Worm (Caenorhabditis elegans) whole organism, L4 larva: Measurements from ENCODE around the gene F58F9.8.

Experiments used
- Y105C5A.15 ChIP-seq: fragments of 200-800 bp; sonication (Bioruptor generic); IDR thresholded peaks from 2 replicates; pipeline ENCODE4 v1.3.6; 2022; ENCODE audit warnings: missing genetic modification characterization, missing compliant biosample characterization
- aly-2 ChIP-seq: sonication (generic microtip); optimal IDR thresholded peaks from 2 replicates; lab custom pipeline; 2018; ENCODE audit warnings: missing biosample characterization, missing genetic modification characterization
- ama-1 ChIP-seq: fragments of 150-350 bp; optimal IDR thresholded peaks from 2 replicates; lab custom pipeline; 2014; ENCODE audit warnings: inconsistent platforms, mixed read lengths
- ceh-82 ChIP-seq: sonication (generic microtip); optimal IDR thresholded peaks from 2 replicates; lab custom pipeline; 2017; ENCODE audit warnings: missing biosample characterization, missing genetic modification characterization
- ctbp-1 ChIP-seq: fragments of 200-800 bp; sonication (Bioruptor generic); IDR thresholded peaks from 2 replicates; pipeline ENCODE4 v1.3.6; 2022; ENCODE audit warnings: missing genetic modification reagents, missing genetic modification characterization, missing compliant biosample characterization
- daf-12 ChIP-seq: fragments of 150-350 bp; optimal IDR thresholded peaks from 2 replicates; lab custom pipeline; 2014; ENCODE audit warnings: missing biosample characterization, missing genetic modification reagents, missing genetic modification characterization
- lin-39 ChIP-seq: fragments of 150-350 bp; optimal IDR thresholded peaks from 2 replicates; lab custom pipeline; 2014; ENCODE audit warnings: missing biosample characterization, missing genetic modification reagents, missing genetic modification characterization
- mdl-1 ChIP-seq, 2 experiments: fragments of 150-350 bp in 1 of 2; sonication (generic microtip) in 1 of 2; optimal IDR thresholded peaks; 2 replicates each; lab custom pipeline; 2014 to 2017; ENCODE audit warnings: missing biosample characterization in 2 of 2, missing genetic modification characterization in 2 of 2
- nhr-10 ChIP-seq: fragments of 150-350 bp; optimal IDR thresholded peaks from 2 replicates; lab custom pipeline; 2014; ENCODE audit warnings: missing biosample characterization, missing genetic modification characterization
- nhr-111 ChIP-seq: fragments of 200-800 bp; sonication (Bioruptor generic); optimal IDR thresholded peaks from 2 replicates; lab custom pipeline; 2018; ENCODE audit warnings: mild to moderate bottlenecking, missing genetic modification characterization, missing compliant biosample characterization
- nhr-25 ChIP-seq: sonication (generic microtip); optimal IDR thresholded peaks from 2 replicates; lab custom pipeline; 2017; ENCODE audit warnings: missing genetic modification characterization, mild to moderate bottlenecking, missing compliant biosample characterization, antibody characterized with exemption, moderate library complexity, borderline replicate concordance; ENCODE audit not compliant: insufficient read depth
- sdz-12 ChIP-seq: fragments of 200-800 bp; sonication (Bioruptor generic); optimal IDR thresholded peaks from 2 replicates; lab custom pipeline; 2018; ENCODE audit warnings: mild to moderate bottlenecking, missing genetic modification characterization, missing compliant biosample characterization
- unc-39 ChIP-seq: sonication (generic microtip); optimal IDR thresholded peaks from 2 replicates; lab custom pipeline; 2017; ENCODE audit warnings: missing biosample characterization, missing genetic modification characterization
- ztf-11 ChIP-seq: fragments of 150-350 bp; optimal IDR thresholded peaks from 2 replicates; lab custom pipeline; 2014; ENCODE audit warnings: missing biosample characterization, missing genetic modification characterization

DNA sequence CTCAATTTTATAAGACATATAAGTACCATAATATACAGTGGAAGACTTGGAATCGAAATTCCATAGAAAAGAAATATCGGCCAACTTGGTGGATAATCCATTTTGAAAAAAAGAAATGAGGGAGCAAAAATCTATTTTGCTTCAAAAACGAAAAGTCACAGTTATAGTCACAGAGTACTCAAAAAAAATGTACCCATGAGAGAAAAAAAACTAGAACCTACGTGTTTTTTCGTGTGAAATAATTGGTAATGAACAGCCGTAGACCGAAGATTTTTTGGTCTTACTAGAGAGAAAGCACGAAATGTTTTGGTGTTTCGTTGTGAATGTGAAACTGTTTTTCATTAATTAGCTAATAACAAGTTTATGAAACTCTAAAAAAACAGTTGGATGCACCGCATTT lies 31.4 kb downstream of the F58F9.8 start, which contains the start of gene srv-30:
- TF ChIP-seq daf-12: no peak
- no peak for TF ChIP-seq nhr-111 (GFP tag; lab: Kevin White, UChicago)
- TF ChIP-seq nhr-25 (tag; lab: Kevin White, UChicago): no peak
- TF ChIP-seq ztf-11 (tag; lab: Kevin White, UChicago): no peak
- no peak for TF ChIP-seq sdz-12 (GFP tag; lab: Kevin White, UChicago)
- no peak for TF ChIP-seq Y105C5A.15
- no peak for TF ChIP-seq ama-1 (lab: Kevin White, UChicago)
- no peak for TF ChIP-seq ceh-82 (tag; lab: Kevin White, UChicago)
- no peak for TF ChIP-seq ctbp-1 (GFP tag; lab: Robert Waterston, UW)
- TF ChIP-seq mdl-1 (tag; optimal IDR thresholded peaks at IDR 0.05; lab: Kevin White, UChicago): no peak
- no peak for TF ChIP-seq nhr-10 (tag; lab: Kevin White, UChicago)
- TF ChIP-seq unc-39 (tag; lab: Kevin White, UChicago): no peak
- TF ChIP-seq aly-2 (tag; lab: Kevin White, UChicago): no peak
- no peak for TF ChIP-seq lin-39 (tag; lab: Kevin White, UChicago)
